Fruit fly (Drosophila melanogaster) whole organism, wandering third instar larva: ENCODE results near the gene CG12056.

Source experiments
- Abd-B ChIP-seq: fragments of >200 bp; optimal IDR thresholded peaks from 2 replicates; lab custom pipeline; 2017; ENCODE audit warnings: missing biosample characterization, missing genetic modification characterization
- CG32264 ChIP-seq: fragments of 200-800 bp; sonication (Bioruptor generic); optimal IDR thresholded peaks from 2 replicates; lab custom pipeline; 2016; ENCODE audit warnings: missing biosample characterization, missing genetic modification characterization
- dl ChIP-seq, 2 experiments: fragments of 175-275, 200-275 bp in 1 of 2; fragments of 200-275 bp in 1 of 2; sonication (Bioruptor generic); optimal IDR thresholded peaks; lab custom pipeline; 2018; ENCODE audit warnings: mild to moderate bottlenecking in 2 of 2, missing biosample characterization in 2 of 2, missing genetic modification characterization in 2 of 2, moderate library complexity in 2 of 2; ENCODE audit not compliant: partially characterized antibody in 2 of 2, insufficient read depth in 1 of 2
- dsf ChIP-seq: sonication (Bioruptor generic); optimal IDR thresholded peaks from 2 replicates; lab custom pipeline; 2016; ENCODE audit warnings: missing biosample characterization, missing genetic modification characterization, borderline replicate concordance
- psq ChIP-seq: fragments of 200-800 bp; sonication (Bioruptor generic); optimal IDR thresholded peaks from 3 replicates; lab custom pipeline; 2017; ENCODE audit warnings: missing biosample characterization, mild to moderate bottlenecking, missing genetic modification characterization, moderate library complexity

DNA sequence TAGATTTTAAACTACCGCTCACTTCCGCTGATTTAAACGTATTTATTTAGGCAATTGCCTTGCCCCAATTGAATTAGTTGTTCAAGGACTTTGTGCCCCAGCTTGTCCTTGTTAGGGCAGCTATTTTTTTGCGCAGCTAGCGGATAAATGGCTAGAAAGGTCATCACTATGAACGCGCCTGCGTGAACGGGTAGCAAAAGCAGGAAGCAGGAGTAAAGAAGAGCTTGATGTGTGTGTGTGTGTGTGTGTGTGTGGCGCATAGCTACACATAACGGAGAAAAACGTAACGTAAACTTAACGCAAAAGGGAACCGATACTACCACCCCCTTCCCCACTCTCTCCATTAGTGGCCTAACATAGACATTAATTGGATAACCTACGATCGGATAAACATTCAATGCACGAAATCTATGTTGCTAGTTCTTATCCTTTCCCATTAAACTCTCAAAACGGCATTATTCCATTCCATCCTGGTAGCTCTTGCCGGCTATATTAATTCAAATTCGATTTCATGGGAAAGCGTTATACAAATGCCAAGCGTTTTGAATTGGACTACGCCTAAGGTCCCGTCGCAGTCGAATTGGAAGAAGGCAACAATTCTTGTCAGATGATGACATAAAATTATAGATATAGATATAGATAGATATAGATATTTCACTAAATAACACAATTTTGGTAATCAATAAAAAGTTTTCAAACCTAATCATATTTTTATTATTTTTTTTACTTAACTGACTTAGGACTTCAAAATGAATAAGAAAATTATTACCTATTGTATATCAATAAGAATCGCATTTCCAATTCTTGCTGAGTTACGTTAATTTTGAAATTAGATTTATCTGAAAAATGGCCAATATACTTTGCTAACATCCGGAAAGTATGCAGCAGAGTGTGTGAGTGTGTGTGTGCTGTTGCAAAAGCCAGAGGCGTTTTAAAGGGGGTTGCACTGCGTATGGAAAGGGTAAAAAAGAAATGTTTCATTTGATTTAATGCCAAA is 27.7 kb upstream of the CG12056 start:
- no peak for TF ChIP-seq Abd-B (GFP tag; lab: Kevin White, UChicago)
- TF ChIP-seq dl (GFP tag; optimal IDR thresholded peaks at IDR 0.05; lab: Kevin White, UChicago; ENCODE audit: insufficient read depth in 1 of 2, partially characterized antibody in 2 of 2) = no peak
- no peak for TF ChIP-seq dsf (GFP tag; lab: Kevin White, UChicago)
- TF ChIP-seq CG32264 (GFP tag; lab: Kevin White, UChicago) = no peak
- TF ChIP-seq psq (GFP tag; lab: Kevin White, UChicago) = no peak
